Fruit fly (Drosophila melanogaster) whole organism, adult: Measurements from ENCODE around the gene CG8191.

ENCODE experiments used
- CG11617 ChIP-seq: fragments of 200-800 bp; sonication (Bioruptor generic); optimal IDR thresholded peaks from 2 replicates; lab custom pipeline; 2017; ENCODE audit warnings: mild to moderate bottlenecking, missing biosample characterization, missing genetic modification reagents, missing genetic modification characterization
- CG12768 ChIP-seq: fragments of 200-800 bp; sonication (Bioruptor generic); optimal IDR thresholded peaks from 2 replicates; lab custom pipeline; 2017; ENCODE audit warnings: missing biosample characterization, missing genetic modification characterization, mild to moderate bottlenecking, moderate library complexity, missing genetic modification reagents
- CG14711 ChIP-seq: fragments of 200-800 bp; sonication (Bioruptor generic); optimal IDR thresholded peaks from 2 replicates; lab custom pipeline; 2018; ENCODE audit warnings: missing biosample characterization, mild to moderate bottlenecking, missing genetic modification characterization, moderate library complexity
- CG1620 ChIP-seq: fragments of 200-800 bp; sonication (Bioruptor generic); optimal IDR thresholded peaks from 2 replicates; lab custom pipeline; 2016; ENCODE audit warnings: missing biosample characterization, missing genetic modification characterization
- CG33017 ChIP-seq: fragments of 200-800 bp; sonication (Bioruptor generic); optimal IDR thresholded peaks from 2 replicates; lab custom pipeline; 2018; ENCODE audit warnings: missing biosample characterization, mild to moderate bottlenecking, missing genetic modification characterization, moderate library complexity
- CG5204 ChIP-seq: fragments of 200-800 bp; sonication (Bioruptor generic); optimal IDR thresholded peaks from 2 replicates; lab custom pipeline; 2016; ENCODE audit warnings: missing biosample characterization, missing genetic modification characterization
- CG7045 ChIP-seq: fragments of 200-800 bp; sonication (Bioruptor generic); optimal IDR thresholded peaks from 2 replicates; lab custom pipeline; 2017; ENCODE audit warnings: missing biosample characterization, mild to moderate bottlenecking, missing genetic modification characterization
- CG7101 ChIP-seq: fragments of 200-800 bp; sonication (Bioruptor generic); optimal IDR thresholded peaks from 2 replicates; lab custom pipeline; 2018; ENCODE audit warnings: missing biosample characterization, mild to moderate bottlenecking, missing genetic modification characterization, moderate library complexity
- Clk ChIP-seq: fragments of 200-800 bp; sonication (Bioruptor generic); optimal IDR thresholded peaks from 2 replicates; lab custom pipeline; 2017; ENCODE audit warnings: missing biosample characterization, missing genetic modification characterization
- Crg-1 ChIP-seq: fragments of 200-800 bp; sonication (Bioruptor generic); optimal IDR thresholded peaks from 2 replicates; lab custom pipeline; 2016; ENCODE audit warnings: missing biosample characterization, missing genetic modification characterization
- Hr96 ChIP-seq: fragments of 200-800 bp; sonication (Bioruptor generic); optimal IDR thresholded peaks from 2 replicates; lab custom pipeline; 2016; ENCODE audit warnings: missing biosample characterization, missing genetic modification characterization
- Mnt ChIP-seq: fragments of 200-800 bp; sonication (Bioruptor generic); optimal IDR thresholded peaks from 2 replicates; lab custom pipeline; 2016; ENCODE audit warnings: missing biosample characterization, mild to moderate bottlenecking, missing genetic modification characterization
- bab1 ChIP-seq: fragments of 200-800 bp; sonication (Bioruptor generic); optimal IDR thresholded peaks from 3 replicates; lab custom pipeline; 2019; ENCODE audit warnings: missing biosample characterization, mild to moderate bottlenecking, missing genetic modification characterization, moderate library complexity
- cic ChIP-seq: fragments of 200-800 bp; sonication (Bioruptor generic); optimal IDR thresholded peaks from 2 replicates; lab custom pipeline; 2017; ENCODE audit warnings: missing biosample characterization, mild to moderate bottlenecking, missing genetic modification characterization, moderate library complexity
- cnc ChIP-seq, 2 experiments: fragments of >200 bp; optimal IDR thresholded peaks; 2 replicates each; lab custom pipeline; 2017
- kay ChIP-seq: fragments of 200-800 bp; sonication (Bioruptor generic); peaks from one replicate; lab custom pipeline; 2016; ENCODE audit warnings: missing biosample characterization, missing genetic modification characterization, borderline replicate concordance
- ovo ChIP-seq: fragments of 200-800 bp; sonication (Bioruptor generic); optimal IDR thresholded peaks from 2 replicates; lab custom pipeline; 2016; ENCODE audit warnings: missing biosample characterization, missing genetic modification characterization
- pad ChIP-seq: fragments of 200-800 bp; sonication (Bioruptor generic); optimal IDR thresholded peaks from 3 replicates; lab custom pipeline; 2017; ENCODE audit warnings: missing biosample characterization, missing genetic modification characterization, mild to moderate bottlenecking, moderate library complexity, missing genetic modification reagents
- tj ChIP-seq: fragments of 200-800 bp; sonication (Bioruptor generic); optimal IDR thresholded peaks from 3 replicates; lab custom pipeline; 2017; ENCODE audit warnings: missing biosample characterization, mild to moderate bottlenecking, missing genetic modification characterization, moderate library complexity
- toe ChIP-seq: fragments of 200-800 bp; sonication (Bioruptor generic); optimal IDR thresholded peaks from 2 replicates; lab custom pipeline; 2016; ENCODE audit warnings: missing biosample characterization, missing genetic modification characterization

CG8191 gene

dm6 chrX:15731968-15732367, at the start of gene CG8191:
Gene CG8191, plus strand, starts transcription at chrX:15732178.
- TF ChIP-seq CG7045: no peak
- TF ChIP-seq bab1 (GFP tag; lab: Kevin White, UChicago): peak; percentile 57

- TF ChIP-seq CG33017 (tag; lab: Kevin White, UChicago) (no peak), CG14711 (tag; lab: Kevin White, UChicago) (no peak)
Measured at dm6 chrX:15684419-15684818, 47.6 kb upstream of the CG8191 start.

- TF ChIP-seq CG33017 (tag; lab: Kevin White, UChicago) (no peak), CG11617 (GFP tag; lab: Kevin White, UChicago) (no peak), Mnt (no peak), Clk (GFP tag; lab: Kevin White, UChicago) (no peak), tj (no peak), pad (no peak), Hr96 (GFP tag; lab: Kevin White, UChicago) (no peak), CG12768 (no peak), CG7101 (tag; lab: Kevin White, UChicago) (no peak), cnc (optimal IDR thresholded peaks at IDR 0.05; lab: Kevin White, UChicago) (no peak), CG14711 (tag; lab: Kevin White, UChicago) (no peak), toe (GFP tag; lab: Kevin White, UChicago) (no peak), CG5204 (no peak), Crg-1 (no peak)
Measured at dm6 chrX:15688757-15689156, 43.2 kb upstream of the CG8191 start, which contains the start of gene CG15599. Gene CG15599, minus strand, starts transcription at chrX:15688857.

dm6 chrX:15696854-15697540, 35.0 kb upstream of the CG8191 start, which contains the start of gene CG8128:
Gene CG8128, plus strand, starts transcription at chrX:15697494.
- TF ChIP-seq CG5204: peak; percentile 33
- TF ChIP-seq toe (GFP tag; lab: Kevin White, UChicago): peak; percentile 57
- no peak for TF ChIP-seq CG14711 (tag; lab: Kevin White, UChicago)
- TF ChIP-seq CG7101 (tag; lab: Kevin White, UChicago): no peak
- TF ChIP-seq CG1620 (GFP tag; lab: Kevin White, UChicago): peak; percentile 35
- peak; percentile 57 for TF ChIP-seq tj
- no peak for TF ChIP-seq Mnt
- peak; percentile 16 for TF ChIP-seq ovo (GFP tag; lab: Kevin White, UChicago)
- TF ChIP-seq cic (GFP tag; lab: Kevin White, UChicago): no peak
- no peak for TF ChIP-seq CG11617 (GFP tag; lab: Kevin White, UChicago)
- no peak for TF ChIP-seq CG33017 (tag; lab: Kevin White, UChicago)

dm6 chrX:15697581-15698208, 34.3 kb upstream of the CG8191 start:
- peak; percentile 75 for TF ChIP-seq Crg-1
- peak; percentile 73 for TF ChIP-seq CG12768
- peak; percentile 80 for TF ChIP-seq cic (GFP tag; lab: Kevin White, UChicago)
- no peak for TF ChIP-seq Hr96 (GFP tag; lab: Kevin White, UChicago)
- TF ChIP-seq tj: peak; percentile 73
- peak; percentile 91 for TF ChIP-seq CG11617 (GFP tag; lab: Kevin White, UChicago)
- no peak for TF ChIP-seq toe (GFP tag; lab: Kevin White, UChicago)
- peak; percentile 61 for TF ChIP-seq CG5204
- TF ChIP-seq CG1620 (GFP tag; lab: Kevin White, UChicago): peak; percentile 81
- peak; percentile 90 for TF ChIP-seq CG33017 (tag; lab: Kevin White, UChicago)
- TF ChIP-seq pad: peak; percentile 83
- peak; percentile 96 for TF ChIP-seq bab1 (GFP tag; lab: Kevin White, UChicago)
- peak; percentile 59 for TF ChIP-seq Clk (GFP tag; lab: Kevin White, UChicago)
- peak; percentile 96 for TF ChIP-seq CG7101 (tag; lab: Kevin White, UChicago)
- TF ChIP-seq CG14711 (tag; lab: Kevin White, UChicago): peak; percentile 95
- peak; percentile 85 for TF ChIP-seq CG7045
- TF ChIP-seq kay (GFP tag; lab: Kevin White, UChicago): no peak
- peak; percentile 91 for TF ChIP-seq Mnt
- peak; percentile 76 for TF ChIP-seq ovo (GFP tag; lab: Kevin White, UChicago)
- no peak for TF ChIP-seq cnc (optimal IDR thresholded peaks at IDR 0.05; lab: Kevin White, UChicago)

- TF ChIP-seq CG14711 (tag; lab: Kevin White, UChicago) (peak; percentile 1), Mnt (peak; percentile 13), ovo (GFP tag; lab: Kevin White, UChicago) (no peak), bab1 (GFP tag; lab: Kevin White, UChicago) (peak; percentile 64), Crg-1 (no peak)
Measured at dm6 chrX:15701047-15701446, 30.9 kb upstream of the CG8191 start, which contains the start of gene CG9240. Gene CG9240, minus strand, starts transcription at chrX:15701259.

- peak; percentile 55 for TF ChIP-seq bab1 (GFP tag; lab: Kevin White, UChicago)
- peak; percentile 66 for TF ChIP-seq CG11617 (GFP tag; lab: Kevin White, UChicago)
- TF ChIP-seq CG12768: peak; percentile 10
- no peak for TF ChIP-seq CG5204
- peak; percentile 58 for TF ChIP-seq pad
- TF ChIP-seq kay (GFP tag; lab: Kevin White, UChicago): no peak
- peak; percentile 60 for TF ChIP-seq CG14711 (tag; lab: Kevin White, UChicago)
- no peak for TF ChIP-seq Hr96 (GFP tag; lab: Kevin White, UChicago)
- TF ChIP-seq tj: peak; percentile 47
- TF ChIP-seq cnc (optimal IDR thresholded peaks at IDR 0.05; lab: Kevin White, UChicago): no peak
- TF ChIP-seq CG7101 (tag; lab: Kevin White, UChicago): peak; percentile 73
- TF ChIP-seq toe (GFP tag; lab: Kevin White, UChicago): peak; percentile 72
- TF ChIP-seq Mnt: peak; percentile 71
- TF ChIP-seq CG33017 (tag; lab: Kevin White, UChicago): no peak
- TF ChIP-seq Clk (GFP tag; lab: Kevin White, UChicago): no peak
- TF ChIP-seq ovo (GFP tag; lab: Kevin White, UChicago): no peak
- no peak for TF ChIP-seq cic (GFP tag; lab: Kevin White, UChicago)
- TF ChIP-seq CG7045: peak; percentile 53
- TF ChIP-seq Crg-1: peak; percentile 61
- peak; percentile 70 for TF ChIP-seq CG1620 (GFP tag; lab: Kevin White, UChicago)
Measured at dm6 chrX:15703720-15704206, 28.2 kb upstream of the CG8191 start, which contains the start of the genes Pis and Hap40. Gene Pis, minus strand, starts transcription at chrX:15703770. Gene Hap40, plus strand, starts transcription at chrX:15704125.
